Fruit fly (Drosophila melanogaster): Measurements from ENCODE around the gene Vps45.

Gene Vps45

dm6 chr3R:9608206-9608605, 44.5 kb downstream of the Vps45 start:
- peak; percentile 23 for TF ChIP-seq CG32006 (GFP tag; optimal IDR thresholded peaks at IDR 0.05)
- no peak for TF ChIP-seq CG8632 (GFP tag; optimal IDR thresholded peaks at IDR 0.05)

- TF ChIP-seq CG1621 (tag; optimal IDR thresholded peaks at IDR 0.05) (no peak), dsx (GFP tag; optimal IDR thresholded peaks at IDR 0.05; ENCODE audit: poor library complexity, severe bottlenecking) (no peak), CG9139 (GFP tag; optimal IDR thresholded peaks at IDR 0.05) (no peak), Lpt (GFP tag; optimal IDR thresholded peaks at IDR 0.05) (no peak), acj6 (GFP tag; optimal IDR thresholded peaks at IDR 0.05) (no peak), Eip78C (GFP tag) (peak; percentile 54), CG10669 (GFP tag; optimal IDR thresholded peaks at IDR 0.05) (no peak), spab (GFP tag; optimal IDR thresholded peaks at IDR 0.05) (no peak), lz (GFP tag; optimal IDR thresholded peaks at IDR 0.05) (peak; percentile 10), Met (GFP tag; optimal IDR thresholded peaks at IDR 0.05) (peak; percentile 28), Sox14 (GFP tag; optimal IDR thresholded peaks at IDR 0.05) (no peak), vri (GFP tag; optimal IDR thresholded peaks at IDR 0.05) (peak; percentile 39), net (GFP tag; optimal IDR thresholded peaks at IDR 0.05) (no peak), Sox15 (GFP tag; optimal IDR thresholded peaks at IDR 0.05) (no peak), achi (GFP tag; optimal IDR thresholded peaks at IDR 0.05) (no peak), Eip75B (GFP tag; optimal IDR thresholded peaks at IDR 0.05) (no peak), CG7368 (GFP tag; optimal IDR thresholded peaks at IDR 0.05) (no peak), CG11294 (GFP tag; IDR thresholded peaks at IDR 0.05) (no peak), dac (GFP tag; optimal IDR thresholded peaks at IDR 0.05) (no peak), CG31627 (GFP tag; optimal IDR thresholded peaks at IDR 0.05) (peak; percentile 11), CG3919 (GFP tag; optimal IDR thresholded peaks at IDR 0.05) (no peak), topi (GFP tag; optimal IDR thresholded peaks at IDR 0.05) (peak; percentile 23), CG10631 (GFP tag; optimal IDR thresholded peaks at IDR 0.05) (no peak), CG6808 (GFP tag; optimal IDR thresholded peaks at IDR 0.05) (no peak), Smox (GFP tag; optimal IDR thresholded peaks at IDR 0.05) (peak; percentile 13), svp (GFP tag) (peak; percentile 19), Eip93F (GFP tag; optimal IDR thresholded peaks at IDR 0.05) (no peak), CG6792 (GFP tag; optimal IDR thresholded peaks at IDR 0.05) (no peak), CG3032 (tag; optimal IDR thresholded peaks at IDR 0.05) (no peak), Hr38 (GFP tag; optimal IDR thresholded peaks at IDR 0.05) (no peak), CG16779 (tag; optimal IDR thresholded peaks at IDR 0.05) (no peak), CG6163 (GFP tag; IDR thresholded peaks at IDR 0.05) (peak; percentile 34; the same call in 1 of the 3 replicates), esn (GFP tag; optimal IDR thresholded peaks at IDR 0.05) (peak; percentile 35), CG8632 (GFP tag; optimal IDR thresholded peaks at IDR 0.05) (no peak), pdm3 (GFP tag; optimal IDR thresholded peaks at IDR 0.05) (no peak), eg (GFP tag; IDR thresholded peaks at IDR 0.05) (no peak), fd85E (GFP tag; optimal IDR thresholded peaks at IDR 0.05) (no peak), OdsH (GFP tag; optimal IDR thresholded peaks at IDR 0.05) (no peak), CG6276 (GFP tag; optimal IDR thresholded peaks at IDR 0.05) (no peak), CG34406 (GFP tag; optimal IDR thresholded peaks at IDR 0.05) (no peak), CG8119 (GFP tag; IDR thresholded peaks at IDR 0.05) (no peak), Sox102F (GFP tag; optimal IDR thresholded peaks at IDR 0.05) (peak; percentile 3), Hr39 (GFP tag; optimal IDR thresholded peaks at IDR 0.05) (peak; percentile 8), cyc (GFP tag; optimal IDR thresholded peaks at IDR 0.05) (peak; percentile 4), Hr4 (GFP tag; optimal IDR thresholded peaks at IDR 0.05) (no peak), CG15336 (GFP tag; IDR thresholded peaks at IDR 0.05) (no peak)
Measured at dm6 chr3R:9612217-9612616, 48.5 kb downstream of the Vps45 start.

Measured in whole organism, prepupa.